Worm (Caenorhabditis elegans) whole organism, L3 larva: Measurements from ENCODE around the gene srg-41.

ENCODE experiments used
- ama-1 ChIP-seq: fragments of 150-350 bp; optimal IDR thresholded peaks from 2 replicates; lab custom pipeline; 2018
- ceh-9 ChIP-seq: sonication (generic microtip); optimal IDR thresholded peaks from 2 replicates; lab custom pipeline; 2018; ENCODE audit warnings: missing biosample characterization, missing genetic modification characterization
- lin-15B ChIP-seq: fragments of 150-350 bp; optimal IDR thresholded peaks from 2 replicates; lab custom pipeline; 2014; ENCODE audit warnings: missing biosample characterization, missing genetic modification characterization
- lsy-12 ChIP-seq: sonication (generic microtip); optimal IDR thresholded peaks from 2 replicates; lab custom pipeline; 2016; ENCODE audit warnings: mild to moderate bottlenecking, missing genetic modification characterization, missing compliant biosample characterization
- mdl-1 ChIP-seq: fragments of 150-350 bp; optimal IDR thresholded peaks from 2 replicates; lab custom pipeline; 2014; ENCODE audit warnings: missing biosample characterization, missing genetic modification characterization
- mml-1 ChIP-seq: fragments of 150-350 bp; sonication (generic microtip); optimal IDR thresholded peaks from 3 replicates; lab custom pipeline; 2014; ENCODE audit warnings: missing biosample characterization, missing genetic modification characterization
- nhr-12 ChIP-seq: fragments of 150-350 bp; optimal IDR thresholded peaks from 2 replicates; lab custom pipeline; 2014; ENCODE audit warnings: missing biosample characterization, missing genetic modification characterization
- zag-1 ChIP-seq: fragments of 150-350 bp; optimal IDR thresholded peaks from 2 replicates; lab custom pipeline; 2014; ENCODE audit warnings: missing biosample characterization, missing genetic modification characterization

Gene srg-41

DNA sequence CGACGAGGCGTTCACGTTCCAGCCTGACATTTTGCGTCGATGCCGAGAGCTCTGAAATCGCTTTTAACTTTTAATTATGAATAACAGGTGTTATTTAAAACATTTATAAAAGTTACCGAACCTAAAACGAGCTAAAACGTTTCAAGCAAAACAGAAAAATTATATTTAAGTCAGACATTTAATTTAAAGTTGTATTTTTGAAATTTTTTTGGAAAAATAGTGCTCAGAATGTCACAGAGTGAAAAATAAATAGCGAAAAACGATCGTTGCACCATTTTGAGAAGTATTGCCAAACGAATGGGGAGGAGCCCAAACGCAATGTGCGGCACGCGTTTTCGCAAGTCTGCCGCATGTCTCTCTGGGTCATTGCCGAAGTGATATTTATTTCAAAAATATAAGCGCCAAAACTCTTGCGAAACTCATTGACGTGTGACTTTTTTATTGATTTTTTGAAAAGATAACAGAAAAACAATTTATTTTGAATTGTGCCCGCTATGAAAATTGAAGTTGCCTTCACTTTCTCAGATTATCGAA, 48.6 kb downstream of the srg-41 start, which contains the start of gene erfa-3 (continued):
- TF ChIP-seq ceh-9 (tag; lab: Kevin White, UChicago) (no peak), mml-1 (tag; lab: Kevin White, UChicago) (no peak), ama-1 (lab: Kevin White, UChicago) (no peak), zag-1 (tag; lab: Kevin White, UChicago) (no peak), lin-15B (tag; lab: Kevin White, UChicago) (peak; percentile 36), mdl-1 (tag; lab: Kevin White, UChicago) (no peak), nhr-12 (no peak), lsy-12 (tag; lab: Kevin White, UChicago) (peak; percentile 12)
